Fruit fly (Drosophila melanogaster): ENCODE measurements around the gene prc.

prc gene

DNA sequence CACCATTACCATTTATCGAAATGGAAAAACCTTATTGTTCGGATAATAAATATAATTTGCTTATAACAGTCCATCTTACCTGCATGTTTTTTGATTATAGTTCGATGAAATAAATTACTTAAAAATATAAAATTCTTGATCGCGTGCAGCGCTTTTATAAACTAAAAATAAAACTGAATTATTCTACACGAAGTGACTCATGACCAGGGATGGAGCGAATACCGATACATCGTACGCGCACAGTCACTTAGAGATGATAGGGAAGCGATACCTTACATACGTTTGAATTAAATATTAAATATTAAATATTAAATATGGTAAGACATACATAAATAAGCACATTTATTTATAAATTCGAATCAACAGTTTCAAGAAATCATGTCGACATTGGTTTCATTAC, 27.0 kb upstream of the prc start, which contains the start of gene viaf (continued):
- peak; percentile 75 for TF ChIP-seq CG8924 (tag; optimal IDR thresholded peaks at IDR 0.05)
- no peak for TF ChIP-seq Atf6 (GFP tag; IDR thresholded peaks at IDR 0.05)
- peak; percentile 62; the same call in 1 of the 3 replicates for TF ChIP-seq CG11456 (GFP tag; IDR thresholded peaks at IDR 0.05)
- TF ChIP-seq CG17568 (GFP tag; optimal IDR thresholded peaks at IDR 0.05) = no peak
- TF ChIP-seq gce (GFP tag; IDR thresholded peaks at IDR 0.05) = no peak
- TF ChIP-seq Hr51 (GFP tag; optimal IDR thresholded peaks at IDR 0.05) = no peak
- TF ChIP-seq pros (GFP tag; optimal IDR thresholded peaks at IDR 0.05) = no peak
- no peak for TF ChIP-seq Lhr (GFP tag; optimal IDR thresholded peaks at IDR 0.05)
- no peak for TF ChIP-seq CG18262 (tag; optimal IDR thresholded peaks at IDR 0.05)
- TF ChIP-seq bbx (GFP tag; IDR thresholded peaks at IDR 0.05; ENCODE audit: partially characterized antibody) = peak; percentile 96
- TF ChIP-seq caup (GFP tag; optimal IDR thresholded peaks at IDR 0.05; ENCODE audit: severe bottlenecking) = no peak
- TF ChIP-seq zf30C (GFP tag; optimal IDR thresholded peaks at IDR 0.05) = no peak
- no peak for TF ChIP-seq lola (GFP tag; optimal IDR thresholded peaks at IDR 0.05)
- TF ChIP-seq ap (GFP tag; IDR thresholded peaks at IDR 0.05) = 0 out of 2 replicates have a peak, but pooled peaks have one; percentile 7
- TF ChIP-seq CG9817 (tag; optimal IDR thresholded peaks at IDR 0.05) = peak; percentile 16
- no peak for TF ChIP-seq Pdp1 (GFP tag; optimal IDR thresholded peaks at IDR 0.05)
- no peak for TF ChIP-seq CG12236 (GFP tag; optimal IDR thresholded peaks at IDR 0.05)
- no peak for TF ChIP-seq tup (GFP tag; optimal IDR thresholded peaks at IDR 0.05)
- TF ChIP-seq fd96Cb (tag; optimal IDR thresholded peaks at IDR 0.05) = peak; percentile 22
- TF ChIP-seq aop (GFP tag; IDR thresholded peaks at IDR 0.05) = peak; percentile 22; the same call in 1 of the 2 replicates
- TF ChIP-seq Bteb2 (GFP tag; optimal IDR thresholded peaks at IDR 0.05) = no peak
- no peak for TF ChIP-seq seq (GFP tag; IDR thresholded peaks at IDR 0.05)
- TF ChIP-seq Drgx (GFP tag; IDR thresholded peaks at IDR 0.05) = no peak
- TF ChIP-seq Xrp1 (GFP tag; IDR thresholded peaks at IDR 0.05) = no peak; the same call in 1 of the 2 replicates
- TF ChIP-seq CG11085 (GFP tag; IDR thresholded peaks at IDR 0.05) = no peak
- no peak for TF ChIP-seq ac (GFP tag; optimal IDR thresholded peaks at IDR 0.05)
- no peak for TF ChIP-seq nau (GFP tag; optimal IDR thresholded peaks at IDR 0.05)
- TF ChIP-seq CG1602 (GFP tag; optimal IDR thresholded peaks at IDR 0.05) = peak; percentile 63
- TF ChIP-seq CG6272 (GFP tag; IDR thresholded peaks at IDR 0.05) = peak; percentile 34
- no peak for TF ChIP-seq tll (GFP tag; optimal IDR thresholded peaks at IDR 0.05)
- no peak for TF ChIP-seq hkb (optimal IDR thresholded peaks at IDR 0.05)
- TF ChIP-seq hkb (GFP tag; IDR thresholded peaks at IDR 0.05) = peak; percentile 66
- no peak for TF ChIP-seq cad (GFP tag; optimal IDR thresholded peaks at IDR 0.05)
- TF ChIP-seq oc (tag; optimal IDR thresholded peaks at IDR 0.05) = no peak
- no peak for TF ChIP-seq Dip3 (GFP tag; optimal IDR thresholded peaks at IDR 0.05)
- TF ChIP-seq Antp (GFP tag; optimal IDR thresholded peaks at IDR 0.05) = no peak
- TF ChIP-seq CG4424 (GFP tag; optimal IDR thresholded peaks at IDR 0.05) = no peak
- TF ChIP-seq H2.0 (GFP tag; IDR thresholded peaks at IDR 0.05) = peak; percentile 42; the same call in 1 of the 2 replicates
- no peak for TF ChIP-seq gsb-n (tag; optimal IDR thresholded peaks at IDR 0.05)
- TF ChIP-seq CG16815 (GFP tag; optimal IDR thresholded peaks at IDR 0.05) = no peak
- TF ChIP-seq CG30431 (GFP tag; optimal IDR thresholded peaks at IDR 0.05) = no peak
- TF ChIP-seq Dad (GFP tag; optimal IDR thresholded peaks at IDR 0.05) = no peak
- no peak for TF ChIP-seq ken (GFP tag; IDR thresholded peaks at IDR 0.05)
- no peak for TF ChIP-seq CG32767 (GFP tag; IDR thresholded peaks at IDR 0.05)
- TF ChIP-seq Dip2 (GFP tag; IDR thresholded peaks at IDR 0.05) = no peak
- no peak for TF ChIP-seq CG17612 (GFP tag; IDR thresholded peaks at IDR 0.05)
- no peak for TF ChIP-seq ftz-f1 (GFP tag; optimal IDR thresholded peaks at IDR 0.05)
- no peak for TF ChIP-seq kah (GFP tag; optimal IDR thresholded peaks at IDR 0.05)
- no peak for TF ChIP-seq ham (GFP tag; IDR thresholded peaks at IDR 0.05)
- peak; percentile 88 for TF ChIP-seq YL-1 (GFP tag; optimal IDR thresholded peaks at IDR 0.05)
- peak; percentile 88 for TF ChIP-seq BEAF-32 (GFP tag; optimal IDR thresholded peaks at IDR 0.05)

Data from whole organism, embryonic.